Fruit fly (Drosophila melanogaster): ENCODE data around the gene SF2.

DNA sequence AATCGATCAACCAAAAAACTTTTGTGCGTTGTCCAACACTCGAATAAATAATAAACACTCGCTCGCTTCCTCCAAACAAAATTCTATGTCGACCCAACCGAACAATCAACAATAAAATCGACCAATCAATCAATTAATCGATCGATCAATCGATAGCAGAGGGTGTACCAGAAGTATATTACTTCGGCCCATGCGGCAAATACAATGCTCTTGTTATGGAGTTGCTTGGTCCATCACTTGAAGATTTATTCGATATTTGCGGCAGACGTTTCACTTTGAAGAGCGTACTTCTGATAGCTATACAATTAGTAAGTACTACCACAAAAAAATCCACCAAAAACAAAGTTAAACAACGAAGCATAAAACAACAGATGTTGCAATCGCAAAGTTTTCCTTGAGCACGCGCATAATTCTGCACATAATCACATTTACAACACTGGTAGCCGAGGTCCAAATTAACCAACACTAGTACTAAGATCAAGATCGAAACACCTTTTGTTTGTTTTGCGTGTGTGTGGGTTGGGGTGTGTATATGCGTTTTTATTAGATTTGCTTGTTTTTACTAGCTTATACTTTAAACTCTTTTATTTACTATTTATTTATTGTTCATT, 46.2 kb downstream of the SF2 start:
- TF ChIP-seq CkIIα-i1 (GFP tag; IDR thresholded peaks at IDR 0.05) (no peak), CG11398 (GFP tag; optimal IDR thresholded peaks at IDR 0.05) (no peak), CG2199 (GFP tag; IDR thresholded peaks at IDR 0.05) (no peak), gro (GFP tag; optimal IDR thresholded peaks at IDR 0.05) (no peak), CG14710 (tag; optimal IDR thresholded peaks at IDR 0.05) (no peak), ken (GFP tag; IDR thresholded peaks at IDR 0.05) (no peak), CG12659 (GFP tag; optimal IDR thresholded peaks at IDR 0.05) (no peak), CG10209 (GFP tag; optimal IDR thresholded peaks at IDR 0.05) (no peak), tll (GFP tag; optimal IDR thresholded peaks at IDR 0.05) (no peak), klu (GFP tag; IDR thresholded peaks at IDR 0.05) (no peak), psq (GFP tag; optimal IDR thresholded peaks at IDR 0.05) (no peak), CG4360 (GFP tag; IDR thresholded peaks at IDR 0.05) (no peak), CG11093 (GFP tag; IDR thresholded peaks at IDR 0.05) (no peak)
